Worm (Caenorhabditis elegans) whole organism, L3 larva: Measurements from ENCODE around the gene col-169.

ENCODE experiments used
- R02D3.7 ChIP-seq: fragments of 150-350 bp; optimal IDR thresholded peaks from 2 replicates; lab custom pipeline; 2014; ENCODE audit warnings: missing biosample characterization, missing genetic modification characterization
- ZK546.5 ChIP-seq: sonication (generic microtip); optimal IDR thresholded peaks from 2 replicates; lab custom pipeline; 2017; ENCODE audit warnings: missing biosample characterization, missing genetic modification characterization
- aly-2 ChIP-seq: fragments of 150-350 bp; optimal IDR thresholded peaks from 2 replicates; lab custom pipeline; 2014; ENCODE audit warnings: missing biosample characterization, missing genetic modification characterization
- ceh-82 ChIP-seq: fragments of 150-350 bp; optimal IDR thresholded peaks from 2 replicates; lab custom pipeline; 2014; ENCODE audit warnings: missing biosample characterization, missing genetic modification characterization
- egl-5 ChIP-seq: fragments of 150-350 bp; optimal IDR thresholded peaks from 2 replicates; lab custom pipeline; 2017; ENCODE audit warnings: missing biosample characterization, missing genetic modification reagents, missing genetic modification characterization, inconsistent platforms
- fos-1 ChIP-seq: fragments of 150-350 bp; optimal IDR thresholded peaks from 2 replicates; lab custom pipeline; 2014; ENCODE audit warnings: missing biosample characterization, missing genetic modification characterization
- lin-15B ChIP-seq: fragments of 150-350 bp; optimal IDR thresholded peaks from 2 replicates; lab custom pipeline; 2014; ENCODE audit warnings: missing biosample characterization, missing genetic modification characterization
- nhr-237 ChIP-seq: fragments of 150-350 bp; optimal IDR thresholded peaks from 2 replicates; lab custom pipeline; 2014; ENCODE audit warnings: missing biosample characterization, missing genetic modification characterization
- nhr-67 ChIP-seq: fragments of 150-350 bp; optimal IDR thresholded peaks from 2 replicates; lab custom pipeline; 2014; ENCODE audit warnings: missing biosample characterization, missing genetic modification characterization
- nhr-76 ChIP-seq: fragments of 150-350 bp; sonication (generic microtip); optimal IDR thresholded peaks from 5 replicates; lab custom pipeline; 2014; ENCODE audit warnings: missing biosample characterization, missing genetic modification characterization
- nhr-77 ChIP-seq: fragments of 150-350 bp; optimal IDR thresholded peaks from 2 replicates; lab custom pipeline; 2014; ENCODE audit warnings: missing biosample characterization, missing genetic modification characterization
- pha-4 ChIP-seq: fragments of 150-350 bp; optimal IDR thresholded peaks from 2 replicates; lab custom pipeline; 2014; ENCODE audit warnings: missing biosample characterization, missing genetic modification reagents, missing genetic modification characterization
- unc-62 ChIP-seq: fragments of 150-350 bp; sonication (generic microtip); optimal IDR thresholded peaks from 4 replicates; lab custom pipeline; 2014; ENCODE audit warnings: missing biosample characterization, missing genetic modification reagents, missing genetic modification characterization
- ztf-4 ChIP-seq: fragments of 150-350 bp; optimal IDR thresholded peaks from 2 replicates; lab custom pipeline; 2014; ENCODE audit warnings: missing biosample characterization, missing genetic modification characterization

ce11 chrX:6341513-6341912 is 12.6 kb downstream of the col-169 start, which contains the start of gene C03B1.7:
- TF ChIP-seq egl-5 (tag; lab: Kevin White, UChicago), result no peak
- TF ChIP-seq lin-15B (tag; lab: Kevin White, UChicago), result no peak
- TF ChIP-seq ZK546.5 (tag; lab: Kevin White, UChicago), result no peak
- TF ChIP-seq ztf-4 (tag; lab: Kevin White, UChicago), result no peak
- no peak for TF ChIP-seq pha-4 (tag; lab: Kevin White, UChicago)
- no peak for TF ChIP-seq nhr-67 (tag; lab: Kevin White, UChicago)
- no peak for TF ChIP-seq R02D3.7 (tag; lab: Kevin White, UChicago)
- no peak for TF ChIP-seq nhr-237
- TF ChIP-seq aly-2 (tag; lab: Kevin White, UChicago), result no peak
- TF ChIP-seq ceh-82 (tag; lab: Kevin White, UChicago), result no peak
- no peak for TF ChIP-seq unc-62 (GFP tag; lab: Kevin White, UChicago)
- no peak for TF ChIP-seq nhr-76 (tag; lab: Kevin White, UChicago)
- TF ChIP-seq nhr-77 (tag; lab: Kevin White, UChicago), result no peak
- TF ChIP-seq fos-1 (tag; lab: Kevin White, UChicago), result no peak
